Fruit fly (Drosophila melanogaster) whole organism, wandering third instar larva: ENCODE data around the gene CG13065.

Experiments
- Abd-B ChIP-seq: fragments of >200 bp; optimal IDR thresholded peaks from 2 replicates; lab custom pipeline; 2017; ENCODE audit warnings: missing biosample characterization, missing genetic modification characterization
- CG32264 ChIP-seq: fragments of 200-800 bp; sonication (Bioruptor generic); optimal IDR thresholded peaks from 2 replicates; lab custom pipeline; 2016; ENCODE audit warnings: missing biosample characterization, missing genetic modification characterization
- CG9705 ChIP-seq: fragments of 200-800 bp; sonication (Bioruptor generic); optimal IDR thresholded peaks from 2 replicates; lab custom pipeline; 2018; ENCODE audit warnings: missing biosample characterization, mild to moderate bottlenecking, missing genetic modification characterization
- CrebA ChIP-seq: fragments of 200-800 bp; sonication (Bioruptor generic); optimal IDR thresholded peaks from 2 replicates; lab custom pipeline; 2016; ENCODE audit warnings: missing biosample characterization, mild to moderate bottlenecking, missing genetic modification characterization, borderline replicate concordance
- Dfd ChIP-seq: fragments of >200 bp; optimal IDR thresholded peaks from 2 replicates; lab custom pipeline; 2017; ENCODE audit warnings: missing biosample characterization, missing genetic modification characterization
- Dif ChIP-seq: fragments of 200-275, 200-300 bp; sonication (Bioruptor generic); optimal IDR thresholded peaks from 2 replicates; lab custom pipeline; 2018; ENCODE audit warnings: missing biosample characterization, missing genetic modification characterization; ENCODE audit not compliant: partially characterized antibody
- GATAd ChIP-seq: sonication (Bioruptor generic); optimal IDR thresholded peaks from 2 replicates; lab custom pipeline; 2016; ENCODE audit warnings: missing biosample characterization, missing genetic modification characterization
- HLH106 ChIP-seq: fragments of 200-800 bp; optimal IDR thresholded peaks from 3 replicates; lab custom pipeline; 2019; ENCODE audit warnings: missing biosample characterization, mild to moderate bottlenecking, missing genetic modification characterization, moderate library complexity
- Hnf4 ChIP-seq: fragments of 200-800 bp; sonication (Bioruptor generic); optimal IDR thresholded peaks from 2 replicates; lab custom pipeline; 2016; ENCODE audit warnings: missing biosample characterization, mild to moderate bottlenecking, missing genetic modification characterization
- Hr78 ChIP-seq: fragments of >200 bp; optimal IDR thresholded peaks from 2 replicates; lab custom pipeline; 2017; ENCODE audit warnings: missing biosample characterization, missing genetic modification characterization
- Hr83 ChIP-seq: fragments of 200-300 bp; sonication (Bioruptor generic); optimal IDR thresholded peaks from 2 replicates; lab custom pipeline; 2016; ENCODE audit warnings: missing biosample characterization, mild to moderate bottlenecking, missing genetic modification characterization, moderate library complexity; ENCODE audit not compliant: poor library complexity, severe bottlenecking
- Jra ChIP-seq: sonication (Bioruptor generic); optimal IDR thresholded peaks from 2 replicates; lab custom pipeline; 2016; ENCODE audit warnings: missing biosample characterization, missing genetic modification characterization
- Mio ChIP-seq: sonication (Bioruptor generic); optimal IDR thresholded peaks from 2 replicates; lab custom pipeline; 2016; ENCODE audit warnings: missing biosample characterization, missing genetic modification characterization
- Myc ChIP-seq: fragments of >200 bp; optimal IDR thresholded peaks from 2 replicates; lab custom pipeline; 2017
- N ChIP-seq: fragments of >200 bp; optimal IDR thresholded peaks from 2 replicates; lab custom pipeline; 2018; ENCODE audit warnings: missing biosample characterization, missing external identifiers, missing genetic modification characterization
- OdsH ChIP-seq: fragments of 200-800 bp; sonication (Bioruptor generic); optimal IDR thresholded peaks from 2 replicates; lab custom pipeline; 2016; ENCODE audit warnings: missing biosample characterization, mild to moderate bottlenecking, missing genetic modification characterization
- Rel ChIP-seq, 2 experiments: fragments of 200-800 bp; sonication (Bioruptor generic) in 1 of 2; optimal IDR thresholded peaks; 2 replicates in 1 of 2; 3 replicates in 1 of 2; lab custom pipeline; 2016 to 2019; ENCODE audit warnings: mild to moderate bottlenecking in 2 of 2, missing biosample characterization in 2 of 2, missing genetic modification characterization in 2 of 2, moderate library complexity in 1 of 2
- Sp1 ChIP-seq: fragments of 200-800 bp; sonication (Bioruptor generic); optimal IDR thresholded peaks from 3 replicates; lab custom pipeline; 2019; ENCODE audit warnings: missing biosample characterization, mild to moderate bottlenecking, missing genetic modification characterization, moderate library complexity
- br ChIP-seq: fragments of 200-800 bp; sonication (Bioruptor generic); optimal IDR thresholded peaks from 2 replicates; lab custom pipeline; 2016; ENCODE audit warnings: missing biosample characterization, missing genetic modification characterization
- dl ChIP-seq, 2 experiments: fragments of 175-275, 200-275 bp in 1 of 2; fragments of 200-275 bp in 1 of 2; sonication (Bioruptor generic); optimal IDR thresholded peaks; lab custom pipeline; 2018; ENCODE audit warnings: mild to moderate bottlenecking in 2 of 2, missing biosample characterization in 2 of 2, missing genetic modification characterization in 2 of 2, moderate library complexity in 2 of 2; ENCODE audit not compliant: partially characterized antibody in 2 of 2, insufficient read depth in 1 of 2
- dmrt93B ChIP-seq: fragments of 200-800 bp; sonication (Bioruptor generic); optimal IDR thresholded peaks from 2 replicates; lab custom pipeline; 2018; ENCODE audit warnings: missing biosample characterization, mild to moderate bottlenecking, missing genetic modification characterization
- ey ChIP-seq: fragments of 200-800 bp; sonication (Bioruptor generic); optimal IDR thresholded peaks from 2 replicates; lab custom pipeline; 2016; ENCODE audit warnings: missing biosample characterization, missing genetic modification characterization
- fru ChIP-seq: fragments of 200-800 bp; sonication (Bioruptor generic); optimal IDR thresholded peaks from 3 replicates; lab custom pipeline; 2016; ENCODE audit warnings: missing biosample characterization, mild to moderate bottlenecking, missing genetic modification characterization
- jim ChIP-seq: fragments of 175-275, 200-325 bp; sonication (Bioruptor generic); optimal IDR thresholded peaks from 2 replicates; lab custom pipeline; 2016; ENCODE audit warnings: missing biosample characterization, mild to moderate bottlenecking, missing genetic modification characterization
- lola ChIP-seq: fragments of >200 bp; optimal IDR thresholded peaks from 2 replicates; lab custom pipeline; 2017; ENCODE audit warnings: missing biosample characterization, missing genetic modification characterization
- pan ChIP-seq: fragments of >200 bp; optimal IDR thresholded peaks from 2 replicates; lab custom pipeline; 2017
- psq ChIP-seq: fragments of 200-800 bp; sonication (Bioruptor generic); optimal IDR thresholded peaks from 3 replicates; lab custom pipeline; 2017; ENCODE audit warnings: missing biosample characterization, mild to moderate bottlenecking, missing genetic modification characterization, moderate library complexity
- rgr ChIP-seq: fragments of 200-800 bp; sonication (Bioruptor generic); optimal IDR thresholded peaks from 3 replicates; lab custom pipeline; 2016; ENCODE audit warnings: missing biosample characterization, mild to moderate bottlenecking, missing genetic modification characterization
- sage ChIP-seq: fragments of 200-800 bp; sonication (Bioruptor generic); optimal IDR thresholded peaks from 2 replicates; lab custom pipeline; 2016; ENCODE audit warnings: missing biosample characterization, mild to moderate bottlenecking, missing genetic modification characterization
- sv ChIP-seq: fragments of 200-800 bp; sonication (Bioruptor generic); optimal IDR thresholded peaks from 3 replicates; lab custom pipeline; 2016; ENCODE audit warnings: missing biosample characterization, missing genetic modification characterization
- tai ChIP-seq: sonication (Bioruptor generic); optimal IDR thresholded peaks from 2 replicates; lab custom pipeline; 2016; ENCODE audit warnings: missing biosample characterization, missing genetic modification characterization
- usp ChIP-seq: fragments of >200 bp; optimal IDR thresholded peaks from 2 replicates; lab custom pipeline; 2017; ENCODE audit warnings: missing biosample characterization, missing genetic modification characterization
- woc ChIP-seq: sonication (Bioruptor generic); optimal IDR thresholded peaks from 2 replicates; lab custom pipeline; 2016; ENCODE audit warnings: missing biosample characterization, mild to moderate bottlenecking, missing genetic modification characterization

The CG13065 gene

dm6 chr3L:16257118-16257627, 20.1 kb upstream of the CG13065 start, which contains the start of gene CG13054:
TSS of gene CG13054 (minus strand) at chr3L:16257191.
- no peak for TF ChIP-seq Hnf4 (GFP tag; lab: Kevin White, UChicago)
- TF ChIP-seq Rel (GFP tag; optimal IDR thresholded peaks at IDR 0.05; lab: Kevin White, UChicago) = no peak
- no peak for TF ChIP-seq Rel (tag; optimal IDR thresholded peaks at IDR 0.05; lab: Kevin White, UChicago)
- TF ChIP-seq tai (GFP tag; lab: Kevin White, UChicago) = no peak
- TF ChIP-seq, all 38 proteins: peak for 0

- no peak for TF ChIP-seq GATAd (GFP tag; lab: Kevin White, UChicago)
- no peak for TF ChIP-seq lola
- TF ChIP-seq N (GFP tag; lab: Kevin White, UChicago) = no peak
- TF ChIP-seq jim = no peak
- no peak for TF ChIP-seq usp (GFP tag; lab: Kevin White, UChicago)
- TF ChIP-seq dl (GFP tag; optimal IDR thresholded peaks at IDR 0.05; lab: Kevin White, UChicago; ENCODE audit: insufficient read depth in 1 of 2, partially characterized antibody in 2 of 2) = no peak
- TF ChIP-seq Myc (lab: Kevin White, UChicago) = no peak
- TF ChIP-seq Jra (GFP tag; lab: Kevin White, UChicago) = no peak
- TF ChIP-seq Rel (GFP tag; optimal IDR thresholded peaks at IDR 0.05; lab: Kevin White, UChicago) = no peak
- no peak for TF ChIP-seq Rel (tag; optimal IDR thresholded peaks at IDR 0.05; lab: Kevin White, UChicago)
- no peak for TF ChIP-seq Mio
- TF ChIP-seq dmrt93B (GFP tag; lab: Kevin White, UChicago) = no peak
- TF ChIP-seq Hr83 = no peak
- TF ChIP-seq pan = no peak
- no peak for TF ChIP-seq woc (GFP tag; lab: Kevin White, UChicago)
- no peak for TF ChIP-seq psq (GFP tag; lab: Kevin White, UChicago)
- no peak for TF ChIP-seq sage (GFP tag; lab: Kevin White, UChicago)
- no peak for TF ChIP-seq CrebA (GFP tag; lab: Kevin White, UChicago)
- TF ChIP-seq Dif (GFP tag; lab: Kevin White, UChicago) = no peak
- TF ChIP-seq Sp1 = no peak
- no peak for TF ChIP-seq Abd-B (GFP tag; lab: Kevin White, UChicago)
These were observed 17.7 kb upstream of the CG13065 start, which contains the start of gene CG13053 for dm6 chr3L:16259552-16259951. TSS of gene CG13053 (minus strand) at chr3L:16259722.

- TF ChIP-seq Jra (GFP tag; lab: Kevin White, UChicago) (no peak), CG32264 (GFP tag; lab: Kevin White, UChicago) (no peak), woc (GFP tag; lab: Kevin White, UChicago) (no peak), lola (no peak), fru (GFP tag; lab: Kevin White, UChicago) (no peak), CG9705 (GFP tag; lab: Kevin White, UChicago) (no peak), pan (no peak), CrebA (GFP tag; lab: Kevin White, UChicago) (no peak)
These were observed 15.7 kb upstream of the CG13065 start, which contains the start of gene CG34247 for dm6 chr3L:16261505-16261904. TSS of gene CG34247 (minus strand) at chr3L:16261605.

- no peak for TF ChIP-seq woc (GFP tag; lab: Kevin White, UChicago)
- no peak for TF ChIP-seq N (GFP tag; lab: Kevin White, UChicago)
- TF ChIP-seq br (GFP tag; lab: Kevin White, UChicago) = no peak
- no peak for TF ChIP-seq usp (GFP tag; lab: Kevin White, UChicago)
- no peak for TF ChIP-seq Myc (lab: Kevin White, UChicago)
- TF ChIP-seq fru (GFP tag; lab: Kevin White, UChicago) = no peak
- TF ChIP-seq Hr78 (GFP tag; lab: Kevin White, UChicago) = no peak
- TF ChIP-seq ey (GFP tag; lab: Kevin White, UChicago) = no peak
- no peak for TF ChIP-seq GATAd (GFP tag; lab: Kevin White, UChicago)
- TF ChIP-seq sv (GFP tag; lab: Kevin White, UChicago) = no peak
- TF ChIP-seq psq (GFP tag; lab: Kevin White, UChicago) = no peak
- TF ChIP-seq sage (GFP tag; lab: Kevin White, UChicago) = no peak
- TF ChIP-seq HLH106 = no peak
- TF ChIP-seq OdsH = no peak
- TF ChIP-seq Abd-B (GFP tag; lab: Kevin White, UChicago) = no peak
- no peak for TF ChIP-seq jim
- no peak for TF ChIP-seq CrebA (GFP tag; lab: Kevin White, UChicago)
- no peak for TF ChIP-seq Dfd (GFP tag; lab: Kevin White, UChicago)
- no peak for TF ChIP-seq rgr (GFP tag; lab: Kevin White, UChicago)
- TF ChIP-seq Hnf4 (GFP tag; lab: Kevin White, UChicago) = no peak
These were observed 14.8 kb upstream of the CG13065 start, which contains the start of gene CG13071 for dm6 chr3L:16262440-16262839. TSS of gene CG13071 (plus strand) at chr3L:16262740.
